Fruit fly (Drosophila melanogaster) whole organism, embryonic: ENCODE results near the gene Ak1.

ENCODE experiments used
- Adf1 ChIP-seq: fragments of 200-800 bp; sonication (Bioruptor generic); IDR thresholded peaks from 2 replicates; pipeline ENCODE4 v1.3.6; 2022; ENCODE audit warnings: missing biosample characterization, missing genetic modification characterization
- CG11695 ChIP-seq: fragments of 200-800 bp; sonication (Bioruptor generic); IDR thresholded peaks from 3 replicates; pipeline ENCODE4 v1.3.6; 2022; ENCODE audit warnings: missing biosample characterization, missing genetic modification characterization
- CG12659 ChIP-seq: fragments of 200-800 bp; sonication (Bioruptor generic); optimal IDR thresholded peaks from 3 replicates; lab custom pipeline; 2017; ENCODE audit warnings: mild to moderate bottlenecking, missing biosample characterization, missing genetic modification reagents, missing genetic modification characterization
- CG13624 ChIP-seq: fragments of 200-800 bp; sonication (Bioruptor generic); optimal IDR thresholded peaks from 2 replicates; lab custom pipeline; 2016; ENCODE audit warnings: missing biosample characterization, missing genetic modification characterization
- CG17328 ChIP-seq: fragments of 200-800 bp; sonication (Bioruptor generic); IDR thresholded peaks from 2 replicates; pipeline ENCODE4 v1.3.6; 2022; ENCODE audit warnings: missing biosample characterization, missing genetic modification characterization
- CG17385 ChIP-seq: fragments of 200-800 bp; sonication (Bioruptor generic); optimal IDR thresholded peaks from 3 replicates; lab custom pipeline; 2018; ENCODE audit warnings: missing biosample characterization, mild to moderate bottlenecking, missing genetic modification characterization
- CG18011 ChIP-seq: fragments of 200-800 bp; sonication (Bioruptor generic); optimal IDR thresholded peaks from 2 replicates; lab custom pipeline; 2017; ENCODE audit warnings: missing biosample characterization, missing genetic modification characterization, mild to moderate bottlenecking, moderate library complexity, missing genotype
- CG18619 ChIP-seq: fragments of 200-800 bp; sonication (Bioruptor generic); optimal IDR thresholded peaks from 3 replicates; lab custom pipeline; 2017; ENCODE audit warnings: missing biosample characterization, mild to moderate bottlenecking, missing genetic modification characterization
- CG32532 ChIP-seq: fragments of 200-800 bp; sonication (Bioruptor generic); IDR thresholded peaks from 2 replicates; pipeline ENCODE4 v1.3.6; 2022; ENCODE audit warnings: missing biosample characterization, missing genetic modification characterization
- CG32772 ChIP-seq: fragments of 200-800 bp; sonication (Bioruptor generic); IDR thresholded peaks from 2 replicates; pipeline ENCODE4 v1.3.6; 2022; ENCODE audit warnings: missing biosample characterization, missing genetic modification characterization
- CG4424 ChIP-seq: fragments of 200-800 bp; sonication (Bioruptor generic); optimal IDR thresholded peaks from 3 replicates; lab custom pipeline; 2016; ENCODE audit warnings: missing biosample characterization, missing genetic modification characterization
- CG4730 ChIP-seq: fragments of 200-800 bp; sonication (Bioruptor generic); IDR thresholded peaks from 2 replicates; pipeline ENCODE4 v1.3.6; 2022; ENCODE audit warnings: missing biosample characterization, missing genetic modification characterization
- CG5953 ChIP-seq: fragments of 200-800 bp; sonication (Bioruptor generic); IDR thresholded peaks from 2 replicates; pipeline ENCODE4 v1.3.6; 2022; ENCODE audit warnings: missing biosample characterization, missing genetic modification characterization
- CG7372 ChIP-seq: fragments of 200-800 bp; sonication (Bioruptor generic); IDR thresholded peaks from 2 replicates; pipeline ENCODE4 v1.3.6; 2022; ENCODE audit warnings: missing biosample characterization, missing genetic modification characterization
- CG7839 ChIP-seq: fragments of 200-800 bp; sonication (Bioruptor generic); optimal IDR thresholded peaks from 3 replicates; lab custom pipeline; 2018; ENCODE audit warnings: missing biosample characterization, mild to moderate bottlenecking, missing genetic modification characterization, moderate library complexity
- CG9727 ChIP-seq: fragments of 200-800 bp; sonication (Bioruptor generic); optimal IDR thresholded peaks from 3 replicates; lab custom pipeline; 2017; ENCODE audit warnings: missing biosample characterization, mild to moderate bottlenecking, missing genetic modification characterization
- Deaf1 ChIP-seq: fragments of 200-800 bp; optimal IDR thresholded peaks from 3 replicates; lab custom pipeline; 2019; ENCODE audit warnings: missing biosample characterization, mild to moderate bottlenecking, missing genetic modification characterization, moderate library complexity
- Ets65A ChIP-seq: fragments of 200-800 bp; sonication (Bioruptor generic); peaks from one replicate; lab custom pipeline; 2016; ENCODE audit warnings: missing biosample characterization, missing genetic modification characterization
- H2.0 ChIP-seq: fragments of 200-800 bp; sonication (Bioruptor generic); IDR thresholded peaks from 2 replicates; pipeline ENCODE4 v1.3.6; 2022; ENCODE audit warnings: missing biosample characterization, missing genetic modification characterization
- HLH3B ChIP-seq: fragments of 200-800 bp; sonication (Bioruptor generic); IDR thresholded peaks from 2 replicates; pipeline ENCODE4 v1.3.6; 2022; ENCODE audit warnings: missing biosample characterization, missing genetic modification characterization
- HmgD ChIP-seq: fragments of 200-800 bp; sonication (Bioruptor generic); optimal IDR thresholded peaks from 3 replicates; lab custom pipeline; 2016; ENCODE audit warnings: missing biosample characterization, missing genetic modification characterization
- Hr51 ChIP-seq, 2 experiments: fragments of 200-800 bp; sonication (Bioruptor generic); optimal IDR thresholded peaks; 2 replicates in 1 of 2; 3 replicates in 1 of 2; lab custom pipeline; 2016 to 2018; ENCODE audit warnings: missing biosample characterization in 2 of 2, missing genetic modification characterization in 2 of 2, mild to moderate bottlenecking in 1 of 2, moderate library complexity in 1 of 2
- Hsf ChIP-seq: fragments of 200-800 bp; sonication (Bioruptor generic); optimal IDR thresholded peaks from 3 replicates; lab custom pipeline; 2016; ENCODE audit warnings: missing biosample characterization, missing genetic modification characterization
- Med ChIP-seq: fragments of 200-800 bp; sonication (Bioruptor generic); peaks from one replicate; lab custom pipeline; 2016; ENCODE audit warnings: missing biosample characterization, missing genetic modification characterization, mild to moderate bottlenecking, inconsistent platforms, moderate library complexity
- NFAT ChIP-seq: fragments of 200-800 bp; sonication (Bioruptor generic); IDR thresholded peaks from 2 replicates; pipeline ENCODE4 v1.3.6; 2022; ENCODE audit warnings: missing biosample characterization, missing genetic modification characterization
- Xbp1 ChIP-seq: fragments of 200-800 bp; sonication (Bioruptor generic); optimal IDR thresholded peaks from 3 replicates; lab custom pipeline; 2016; ENCODE audit warnings: missing biosample characterization, mild to moderate bottlenecking, missing genetic modification characterization
- Xrp1 ChIP-seq: fragments of 200-800 bp; sonication (Bioruptor generic); IDR thresholded peaks from 2 replicates; pipeline ENCODE4 v1.3.6; 2022; ENCODE audit warnings: missing biosample characterization, missing genetic modification characterization
- ci ChIP-seq: fragments of 200-800 bp; sonication (Bioruptor generic); IDR thresholded peaks from 3 replicates; pipeline ENCODE4 v1.3.6; 2022; ENCODE audit warnings: missing biosample characterization, missing genetic modification characterization
- crp ChIP-seq, 2 experiments: fragments of 200-800 bp; sonication (Bioruptor generic); optimal IDR thresholded peaks; 2 replicates in 1 of 2; 3 replicates in 1 of 2; lab custom pipeline; 2017; ENCODE audit warnings: missing biosample characterization in 2 of 2, missing genetic modification characterization in 2 of 2, mild to moderate bottlenecking in 1 of 2, moderate library complexity in 1 of 2
- danr ChIP-seq: fragments of 200-800 bp; sonication (Bioruptor generic); IDR thresholded peaks from 2 replicates; pipeline ENCODE4 v1.3.6; 2022; ENCODE audit warnings: missing biosample characterization, missing genetic modification characterization
- dysf ChIP-seq: fragments of 200-800 bp; sonication (Bioruptor generic); IDR thresholded peaks from 3 replicates; pipeline ENCODE4 v1.3.6; 2022; ENCODE audit warnings: missing biosample characterization, missing genetic modification characterization
- ewg ChIP-seq: fragments of 200-800 bp; sonication (Bioruptor generic); optimal IDR thresholded peaks from 3 replicates; lab custom pipeline; 2017; ENCODE audit warnings: mild to moderate bottlenecking, missing biosample characterization, missing genetic modification reagents, missing genetic modification characterization
- fd3F ChIP-seq: fragments of 200-800 bp; sonication (Bioruptor generic); optimal IDR thresholded peaks from 2 replicates; lab custom pipeline; 2018; ENCODE audit warnings: missing biosample characterization, mild to moderate bottlenecking, missing genetic modification characterization, moderate library complexity
- gem ChIP-seq: fragments of 200-800 bp; sonication (Bioruptor generic); optimal IDR thresholded peaks from 2 replicates; lab custom pipeline; 2019; ENCODE audit warnings: missing biosample characterization, mild to moderate bottlenecking, missing genetic modification characterization, moderate library complexity
- hkb ChIP-seq, 2 experiments: fragments of 200-800 bp in 1 of 2; fragments of >200 bp in 1 of 2; sonication (Bioruptor generic) in 1 of 2; IDR thresholded peaks in 1 of 2; optimal IDR thresholded peaks in 1 of 2; 2 replicates each; pipeline versions ENCODE4 v1.3.6 to Lab custom; 2017 to 2022; ENCODE audit warnings: missing biosample characterization in 1 of 2, missing genetic modification characterization in 1 of 2
- lov ChIP-seq, 2 experiments: fragments of 200-800 bp in 1 of 2; fragments of >200 bp in 1 of 2; sonication (Bioruptor generic) in 1 of 2; IDR thresholded peaks in 1 of 2; optimal IDR thresholded peaks in 1 of 2; 2 replicates in 1 of 2; 3 replicates in 1 of 2; pipeline versions ENCODE4 v1.3.6 to Lab custom; 2017 to 2022; ENCODE audit warnings: missing biosample characterization in 1 of 2, missing genetic modification characterization in 1 of 2
- pan ChIP-seq, 4 experiments: fragments of >200 bp in 3 of 4; fragments of 200-800 bp in 1 of 4; sonication (Bioruptor generic) in 1 of 4; optimal IDR thresholded peaks in 3 of 4; IDR thresholded peaks in 1 of 4; 2 replicates each; pipeline versions ENCODE4 v1.3.6 to Lab custom; 2017 to 2022; ENCODE audit warnings: missing biosample characterization in 2 of 4, missing genetic modification characterization in 2 of 4, mixed read lengths in 1 of 4
- peb ChIP-seq: fragments of 200-800 bp; sonication (Bioruptor generic); IDR thresholded peaks from 2 replicates; pipeline ENCODE4 v1.3.6; 2022; ENCODE audit warnings: missing biosample characterization, missing genetic modification characterization
- ranshi ChIP-seq: fragments of 200-800 bp; sonication (Bioruptor generic); IDR thresholded peaks from 2 replicates; pipeline ENCODE4 v1.3.6; 2022; ENCODE audit warnings: missing biosample characterization, missing genetic modification characterization
- row ChIP-seq: fragments of 200-800 bp; sonication (Bioruptor generic); IDR thresholded peaks from 3 replicates; pipeline ENCODE4 v1.3.6; 2022; ENCODE audit warnings: missing biosample characterization, missing genetic modification characterization
- scrt ChIP-seq: fragments of 200-800 bp; sonication (Bioruptor generic); optimal IDR thresholded peaks from 2 replicates; lab custom pipeline; 2018; ENCODE audit warnings: missing biosample characterization, mild to moderate bottlenecking, missing genetic modification characterization, moderate library complexity
- ssp ChIP-seq: fragments of 200-800 bp; sonication (Bioruptor generic); IDR thresholded peaks from 2 replicates; pipeline ENCODE4 v1.3.6; 2022; ENCODE audit warnings: missing biosample characterization, missing genetic modification characterization
- vvl ChIP-seq: fragments of 200-800 bp; sonication (Bioruptor generic); IDR thresholded peaks from 2 replicates; pipeline ENCODE4 v1.3.6; 2022; ENCODE audit warnings: missing biosample characterization, missing genetic modification characterization
- zfh1 ChIP-seq: fragments of 200-800 bp; sonication (Bioruptor generic); IDR thresholded peaks from 3 replicates; pipeline ENCODE4 v1.3.6; 2022; ENCODE audit warnings: missing biosample characterization, missing genetic modification characterization

Gene Ak1

DNA sequence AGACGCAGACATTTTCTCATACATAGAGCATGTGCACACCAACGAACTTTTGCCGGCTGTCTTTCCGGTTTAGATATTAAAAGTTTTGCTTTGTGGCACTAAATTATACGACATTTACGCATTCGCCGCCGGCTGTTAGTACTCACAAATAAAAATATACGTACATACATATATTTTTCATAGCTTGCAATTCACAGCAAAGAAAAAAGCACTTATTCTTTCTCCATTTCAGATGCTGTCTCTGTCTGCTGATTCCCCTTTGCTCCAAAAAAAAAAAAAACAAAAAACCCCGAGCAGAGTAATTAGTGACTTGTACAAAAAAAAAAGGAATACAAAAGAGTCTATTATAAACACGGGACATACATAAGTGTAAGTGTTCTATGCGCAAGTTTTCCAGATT, 26.6 kb downstream of the Ak1 start, which contains the start of gene CAH2:
Gene CAH2, plus strand, starts transcription at position 301 of the 400 bp plus-strand sequence.
- TF ChIP-seq Ets65A (GFP tag; lab: Kevin White, UChicago) (peak; percentile 19), fd3F (GFP tag; lab: Kevin White, UChicago) (no peak), CG18619 (GFP tag; lab: Kevin White, UChicago) (no peak), CG7839 (tag; lab: Kevin White, UChicago) (no peak)

DNA sequence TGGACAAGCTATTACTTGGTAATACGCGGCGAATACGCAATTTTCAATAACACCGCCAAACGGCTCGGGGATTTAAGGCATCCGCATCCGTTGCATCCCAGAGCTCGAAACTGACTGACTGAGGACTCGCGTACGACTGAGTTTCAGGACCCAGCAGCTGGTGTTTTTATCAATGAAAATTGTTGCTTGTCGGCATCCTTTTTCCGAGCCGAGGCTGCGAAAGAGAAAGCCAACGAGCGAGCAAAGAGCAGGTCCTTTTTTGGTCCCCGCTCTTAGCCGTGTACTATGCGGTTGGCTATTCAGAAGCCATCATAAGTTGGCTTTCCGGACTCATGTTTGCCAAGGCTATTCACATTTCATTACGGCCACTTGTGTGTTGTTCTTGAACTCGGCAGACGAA, 28.5 kb downstream of the Ak1 start, which contains the start of gene Rh7:
Gene Rh7, minus strand, starts transcription at position 101 of the 400 bp plus-strand sequence.
- no peak for TF ChIP-seq ssp (GFP tag; lab: Robert Waterston, UW)
- no peak for TF ChIP-seq CG9727 (GFP tag; lab: Kevin White, UChicago)
- peak; percentile 64 for TF ChIP-seq Deaf1 (tag; lab: Kevin White, UChicago)
- TF ChIP-seq CG12659 = no peak
- no peak for TF ChIP-seq Hr51 (GFP tag; optimal IDR thresholded peaks at IDR 0.05; lab: Kevin White, UChicago)
- peak; percentile 30 for TF ChIP-seq scrt (GFP tag; lab: Kevin White, UChicago)
- no peak for TF ChIP-seq CG18011 (GFP tag; lab: Kevin White, UChicago)
- TF ChIP-seq CG4730 (GFP tag; lab: Robert Waterston, UW) = no peak

DNA sequence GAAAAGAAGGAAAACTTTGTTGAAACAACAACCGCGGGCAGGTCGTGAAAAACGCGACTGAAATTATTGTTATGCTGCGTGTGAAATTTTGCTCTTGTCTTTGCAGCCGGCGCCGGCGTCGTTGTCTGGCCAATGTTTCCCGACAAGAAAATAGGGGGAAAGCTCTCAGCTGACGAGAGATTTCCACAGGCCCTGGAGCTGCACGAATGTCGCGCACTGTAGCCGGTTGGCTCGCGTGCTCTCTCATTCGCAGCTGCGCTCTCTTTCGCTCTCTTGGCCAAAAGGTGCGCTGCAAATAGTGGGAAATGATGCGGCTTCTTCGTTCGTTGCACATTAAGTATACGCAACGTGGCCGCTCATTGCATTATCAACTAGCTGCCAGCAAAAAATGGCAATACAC, 40.2 kb downstream of the Ak1 start, which contains the start of gene CG9760:
Gene CG9760, minus strand, starts transcription at position 43 of the 400 bp plus-strand sequence.
- TF ChIP-seq lov (optimal IDR thresholded peaks at IDR 0.05; lab: Kevin White, UChicago) (no peak), lov (GFP tag; IDR thresholded peaks at IDR 0.05; lab: Robert Waterston, UW) (0 out of 3 replicates have a peak, but pooled peaks have one; percentile 35), NFAT (0 out of 2 replicates have a peak, but pooled peaks have one; percentile 12), Adf1 (GFP tag; lab: Robert Waterston, UW) (peak; percentile 40; the same call in 1 of the 2 replicates), crp (GFP tag; optimal IDR thresholded peaks at IDR 0.05; lab: Kevin White, UChicago) (peak in 1 of 2 experiments; percentile 53), CG32772 (GFP tag; lab: Robert Waterston, UW) (peak; percentile 26; the same call in 1 of the 2 replicates), danr (GFP tag; lab: Robert Waterston, UW) (no peak), ci (peak; percentile 67), zfh1 (GFP tag; lab: Robert Waterston, UW) (0 out of 3 replicates have a peak, but pooled peaks have one; percentile 37), Xbp1 (GFP tag; lab: Kevin White, UChicago) (peak; percentile 18), H2.0 (GFP tag; lab: Robert Waterston, UW) (0 out of 2 replicates have a peak, but pooled peaks have one; percentile 5), peb (GFP tag; lab: Robert Waterston, UW) (peak; percentile 6; the same call in 1 of the 2 replicates), ranshi (GFP tag; lab: Robert Waterston, UW) (0 out of 2 replicates have a peak, but pooled peaks have one; percentile 7), HLH3B (GFP tag; lab: Robert Waterston, UW) (0 out of 2 replicates have a peak, but pooled peaks have one; percentile 39), ewg (GFP tag; lab: Kevin White, UChicago) (peak; percentile 56), row (GFP tag; lab: Robert Waterston, UW) (peak; percentile 36; the same call in 1 of the 3 replicates), Deaf1 (tag; lab: Kevin White, UChicago) (peak; percentile 49), CG4424 (GFP tag; lab: Kevin White, UChicago) (no peak), CG11695 (peak; percentile 88), CG17328 (peak; percentile 55), dysf (GFP tag; lab: Robert Waterston, UW) (peak; percentile 56; the same call in 2 of the 3 replicates), pan (optimal IDR thresholded peaks at IDR 0.05; lab: Kevin White, UChicago) (no peak), pan (GFP tag; optimal IDR thresholded peaks at IDR 0.05 in 1 of 2, IDR thresholded peaks at IDR 0.05 in 1 of 2) (peak in 1 of 2 experiments; percentile 52), Med (GFP tag; lab: Kevin White, UChicago) (peak; percentile 82), Ets65A (GFP tag; lab: Kevin White, UChicago) (peak; percentile 56), CG32532 (peak; percentile 42; the same call in 1 of the 2 replicates), CG17385 (peak; percentile 5), Hsf (GFP tag; lab: Kevin White, UChicago) (peak; percentile 1), vvl (GFP tag; lab: Robert Waterston, UW) (peak; percentile 31; the same call in 1 of the 2 replicates), gem (tag; lab: Kevin White, UChicago) (peak; percentile 21), HmgD (no peak), CG5953 (GFP tag; lab: Robert Waterston, UW) (peak; percentile 44; the same call in 1 of the 2 replicates), Xrp1 (GFP tag; lab: Robert Waterston, UW) (peak; percentile 22; the same call in 1 of the 2 replicates), CG13624 (GFP tag; lab: Kevin White, UChicago) (no peak), hkb (optimal IDR thresholded peaks at IDR 0.05; lab: Kevin White, UChicago) (no peak), hkb (GFP tag; IDR thresholded peaks at IDR 0.05; lab: Robert Waterston, UW) (peak; percentile 65; the same call in 1 of the 2 replicates), CG7372 (GFP tag; lab: Robert Waterston, UW) (peak; percentile 66; the same call in 1 of the 2 replicates)
